Fruit fly (Drosophila melanogaster) whole organism, wandering third instar larva: ENCODE measurements around the gene CG33784.

Experiments used
- Hnf4 ChIP-seq: fragments of 200-800 bp; sonication (Bioruptor generic); optimal IDR thresholded peaks from 2 replicates; lab custom pipeline; 2016; ENCODE audit warnings: missing biosample characterization, mild to moderate bottlenecking, missing genetic modification characterization
- Myc ChIP-seq: fragments of >200 bp; optimal IDR thresholded peaks from 2 replicates; lab custom pipeline; 2017
- OdsH ChIP-seq: fragments of 200-800 bp; sonication (Bioruptor generic); optimal IDR thresholded peaks from 2 replicates; lab custom pipeline; 2016; ENCODE audit warnings: missing biosample characterization, mild to moderate bottlenecking, missing genetic modification characterization
- brk ChIP-seq: fragments of 200-800 bp; sonication (Bioruptor generic); optimal IDR thresholded peaks from 2 replicates; lab custom pipeline; 2016; ENCODE audit warnings: missing biosample characterization, mild to moderate bottlenecking, missing genetic modification characterization
- rgr ChIP-seq: fragments of 200-800 bp; sonication (Bioruptor generic); optimal IDR thresholded peaks from 3 replicates; lab custom pipeline; 2016; ENCODE audit warnings: missing biosample characterization, mild to moderate bottlenecking, missing genetic modification characterization

DNA sequence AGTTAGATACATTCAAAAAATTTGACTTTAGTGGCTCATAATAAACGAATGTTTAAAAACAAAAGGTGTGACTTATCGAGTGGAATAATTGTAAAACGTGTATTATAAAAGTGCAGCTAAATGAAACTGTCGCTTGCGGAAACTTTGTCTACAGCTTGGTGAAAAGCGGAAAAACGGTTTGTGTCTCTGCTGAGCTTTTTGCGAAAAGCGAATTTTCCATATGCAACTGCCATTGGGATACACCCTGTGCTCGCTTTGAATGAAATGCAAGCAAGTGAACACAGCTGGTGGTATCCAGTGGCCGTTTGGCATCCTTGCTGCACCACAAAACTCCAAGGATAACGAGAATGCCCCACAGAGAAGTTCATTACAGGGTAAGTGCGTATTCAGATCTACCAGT is 23.2 kb downstream of the CG33784 start:
- TF ChIP-seq brk (GFP tag; lab: Kevin White, UChicago): no peak
- no peak for TF ChIP-seq OdsH (GFP tag; lab: Kevin White, UChicago)
- TF ChIP-seq Hnf4 (GFP tag; lab: Kevin White, UChicago): no peak
- TF ChIP-seq rgr (GFP tag; lab: Kevin White, UChicago): no peak
- no peak for TF ChIP-seq Myc (lab: Kevin White, UChicago)
